Worm (Caenorhabditis elegans) whole organism, late embryonic: ENCODE measurements around the gene rme-2.
"Not testable (repeated sequence)": the region's sequence is repeated elsewhere in the genome, so short reads cannot be mapped to it uniquely, and the experiment has no call there.

Experiments
- F13H6.1 ChIP-seq: sonication (generic microtip); optimal IDR thresholded peaks from 2 replicates; lab custom pipeline; 2016; ENCODE audit warnings: missing genetic modification characterization, missing compliant biosample characterization
- K09A11.1 ChIP-seq: sonication (generic microtip); optimal IDR thresholded peaks from 2 replicates; lab custom pipeline; 2017; ENCODE audit warnings: antibody characterized with exemption, mild to moderate bottlenecking, missing genetic modification characterization, missing compliant biosample characterization; ENCODE audit not compliant: insufficient read depth
- T23F11.4 ChIP-seq: fragments of 200-800 bp; sonication (Bioruptor generic); optimal IDR thresholded peaks from 2 replicates; lab custom pipeline; 2018; ENCODE audit warnings: mild to moderate bottlenecking, missing genetic modification characterization, missing compliant biosample characterization
- Y22D7AL.16 ChIP-seq: sonication (generic microtip); optimal IDR thresholded peaks from 2 replicates; lab custom pipeline; 2016; ENCODE audit warnings: missing genetic modification characterization, missing compliant biosample characterization
- ahr-1 ChIP-seq: sonication (generic microtip); optimal IDR thresholded peaks from 2 replicates; lab custom pipeline; 2016; ENCODE audit warnings: missing genetic modification characterization, missing compliant biosample characterization
- ama-1 ChIP-seq: fragments of 150-350 bp; optimal IDR thresholded peaks from 2 replicates; lab custom pipeline; 2014
- ceh-14 ChIP-seq: sonication (generic microtip); optimal IDR thresholded peaks from 2 replicates; lab custom pipeline; 2016; ENCODE audit warnings: missing genotype, missing genetic modification characterization, missing compliant biosample characterization
- ceh-19 ChIP-seq: fragments of 200-800 bp; sonication (Bioruptor generic); optimal IDR thresholded peaks from 2 replicates; lab custom pipeline; 2018; ENCODE audit warnings: mild to moderate bottlenecking, missing genetic modification characterization, missing compliant biosample characterization
- ceh-2 ChIP-seq: sonication (generic microtip); optimal IDR thresholded peaks from 2 replicates; lab custom pipeline; 2016; ENCODE audit warnings: missing genotype, missing genetic modification characterization, missing compliant biosample characterization
- ceh-22 ChIP-seq: sonication (generic microtip); optimal IDR thresholded peaks from 2 replicates; lab custom pipeline; 2017; ENCODE audit warnings: missing biosample characterization, missing genetic modification characterization
- ceh-24 ChIP-seq: sonication (generic microtip); optimal IDR thresholded peaks from 2 replicates; lab custom pipeline; 2016; ENCODE audit warnings: mild to moderate bottlenecking, missing genetic modification characterization, missing compliant biosample characterization
- ceh-45 ChIP-seq: fragments of 200-800 bp; sonication (Bioruptor generic); IDR thresholded peaks from 2 replicates; pipeline ENCODE4 v1.3.6; 2022; ENCODE audit warnings: missing genetic modification reagents, missing genetic modification characterization, missing compliant biosample characterization
- ceh-48 ChIP-seq: sonication (generic microtip); optimal IDR thresholded peaks from 2 replicates; lab custom pipeline; 2016; ENCODE audit warnings: missing genetic modification characterization, inconsistent platforms, missing compliant biosample characterization
- ceh-6 ChIP-seq: fragments of 200-800 bp; sonication (Bioruptor generic); optimal IDR thresholded peaks from 2 replicates; lab custom pipeline; 2018; ENCODE audit warnings: mild to moderate bottlenecking, missing genetic modification characterization, missing compliant biosample characterization
- che-1 ChIP-seq: sonication (generic microtip); optimal IDR thresholded peaks from 2 replicates; lab custom pipeline; 2016; ENCODE audit warnings: mild to moderate bottlenecking, missing genetic modification characterization, missing compliant biosample characterization
- elt-2 ChIP-seq: sonication (generic microtip); optimal IDR thresholded peaks from 2 replicates; lab custom pipeline; 2016; ENCODE audit warnings: missing genetic modification reagents, missing genetic modification characterization, missing compliant biosample characterization
- fax-1 ChIP-seq: sonication (generic microtip); optimal IDR thresholded peaks from 2 replicates; lab custom pipeline; 2016; ENCODE audit warnings: missing genotype, missing genetic modification characterization, missing compliant biosample characterization
- hlh-30 ChIP-seq: sonication (generic microtip); optimal IDR thresholded peaks from 2 replicates; lab custom pipeline; 2017; ENCODE audit warnings: antibody characterized with exemption, missing genetic modification characterization, missing compliant biosample characterization; ENCODE audit not compliant: insufficient read depth
- hlh-8 ChIP-seq: sonication (generic microtip); optimal IDR thresholded peaks from 2 replicates; lab custom pipeline; 2016; ENCODE audit warnings: missing genotype, missing genetic modification characterization, missing compliant biosample characterization
- madf-2 ChIP-seq: sonication (generic microtip); optimal IDR thresholded peaks from 2 replicates; lab custom pipeline; 2017; ENCODE audit warnings: missing genetic modification characterization, missing compliant biosample characterization
- nfya-1 ChIP-seq: sonication (generic microtip); optimal IDR thresholded peaks from 2 replicates; lab custom pipeline; 2017; ENCODE audit warnings: missing genetic modification characterization, mild to moderate bottlenecking, missing compliant biosample characterization, antibody characterized with exemption, moderate library complexity
- odd-2 ChIP-seq: sonication (generic microtip); optimal IDR thresholded peaks from 2 replicates; lab custom pipeline; 2017; ENCODE audit warnings: antibody characterized with exemption, mild to moderate bottlenecking, missing genetic modification characterization, missing compliant biosample characterization
- pag-3 ChIP-seq: sonication (generic microtip); optimal IDR thresholded peaks from 2 replicates; lab custom pipeline; 2016; ENCODE audit warnings: missing compliant biosample characterization, missing genetic modification characterization, borderline replicate concordance
- pat-9 ChIP-seq: fragments of 200-800 bp; sonication (Bioruptor generic); optimal IDR thresholded peaks from 2 replicates; lab custom pipeline; 2018; ENCODE audit warnings: mild to moderate bottlenecking, missing genetic modification characterization, moderate library complexity, missing compliant biosample characterization
- pax-1 ChIP-seq: fragments of 150-350 bp; optimal IDR thresholded peaks from 2 replicates; lab custom pipeline; 2014; ENCODE audit warnings: missing biosample characterization, missing genetic modification characterization
- pha-4 ChIP-seq: fragments of 150-350 bp; optimal IDR thresholded peaks from 2 replicates; lab custom pipeline; 2018; ENCODE audit warnings: missing biosample characterization, missing genetic modification reagents, missing genetic modification characterization
- pqm-1 ChIP-seq: sonication (generic microtip); optimal IDR thresholded peaks from 2 replicates; lab custom pipeline; 2016; ENCODE audit warnings: missing genetic modification characterization, missing compliant biosample characterization
- ref-2 ChIP-seq: sonication (generic microtip); optimal IDR thresholded peaks from 2 replicates; lab custom pipeline; 2016; ENCODE audit warnings: missing genetic modification characterization, missing compliant biosample characterization
- sox-4 ChIP-seq: sonication (generic microtip); optimal IDR thresholded peaks from 2 replicates; lab custom pipeline; 2017; ENCODE audit warnings: mild to moderate bottlenecking, missing genetic modification characterization, inconsistent platforms, missing compliant biosample characterization
- tbx-7 ChIP-seq: sonication (generic microtip); optimal IDR thresholded peaks from 2 replicates; lab custom pipeline; 2016; ENCODE audit warnings: missing genotype, missing genetic modification characterization, missing compliant biosample characterization
- unc-3 ChIP-seq, 2 experiments: fragments of 200-800 bp in 1 of 2; sonication (Bioruptor generic) in 1 of 2; sonication (generic microtip) in 1 of 2; conservative IDR thresholded peaks in 1 of 2; optimal IDR thresholded peaks in 1 of 2; 2 replicates each; pipeline versions ENCODE4 v1.3.6 to Lab custom; 2016 to 2022; ENCODE audit warnings: missing compliant biosample characterization in 2 of 2, missing genetic modification characterization in 2 of 2, missing genetic modification reagents in 1 of 2
- unc-55 ChIP-seq: sonication (generic microtip); optimal IDR thresholded peaks from 2 replicates; lab custom pipeline; 2017; ENCODE audit warnings: missing biosample characterization, missing genetic modification reagents, missing genetic modification characterization
- zip-5 ChIP-seq: sonication (generic microtip); optimal IDR thresholded peaks from 2 replicates; lab custom pipeline; 2016; ENCODE audit warnings: missing genetic modification characterization, missing compliant biosample characterization

The rme-2 gene

DNA sequence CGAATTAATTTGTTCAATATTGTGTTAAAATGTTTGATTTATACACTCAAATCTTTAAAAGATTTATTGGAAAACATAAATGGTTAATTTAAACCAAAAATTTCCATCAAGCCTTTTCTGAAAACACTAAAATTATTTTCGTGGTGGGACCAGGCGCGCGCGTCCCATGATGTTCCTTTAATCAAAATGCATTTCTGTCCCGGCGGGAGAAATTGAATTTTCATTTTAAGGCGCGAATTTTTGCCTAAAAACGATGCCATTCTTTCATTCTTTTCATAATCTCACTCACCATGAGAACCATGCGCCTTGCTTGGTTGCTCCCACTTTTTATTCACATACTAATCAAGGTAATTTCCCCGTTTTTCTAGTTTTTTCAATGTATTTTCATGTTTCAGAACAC is at the start of gene rme-2:
rme-2 (plus strand) TSS at position 288 of the 400 bp plus-strand sequence.
- TF ChIP-seq ceh-22 (tag; lab: Kevin White, UChicago) = no peak

DNA sequence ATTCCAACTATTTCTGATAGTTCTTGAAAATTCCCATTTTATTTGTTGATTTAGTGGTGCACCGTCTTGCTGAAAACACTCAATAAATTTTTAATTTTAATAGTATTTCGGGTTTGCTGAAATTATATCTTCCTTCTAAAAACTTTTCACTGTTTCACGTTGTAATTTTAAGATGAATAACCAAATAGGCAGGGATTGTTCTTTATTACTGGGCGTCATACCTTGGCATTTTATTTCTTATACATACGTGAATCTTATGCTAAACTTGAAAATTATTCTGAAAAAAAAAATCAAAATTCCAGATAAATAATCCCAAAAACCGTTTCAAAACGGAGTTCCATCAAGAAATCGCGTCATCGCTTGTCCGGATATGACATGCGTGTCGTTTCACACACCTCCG is 31.1 kb upstream of the rme-2 start, which contains the start of gene mgl-3:
mgl-3 (plus strand) TSS at position 301 of the 400 bp plus-strand sequence.
- TF ChIP-seq ahr-1 = no peak
- TF ChIP-seq ceh-45 (GFP tag; lab: Robert Waterston, UW) = no peak
- no peak for TF ChIP-seq sox-4 (tag; lab: Kevin White, UChicago)
- no peak for TF ChIP-seq fax-1
- TF ChIP-seq ceh-6 = no peak
- TF ChIP-seq ama-1 (lab: Kevin White, UChicago) = no peak
- no peak for TF ChIP-seq pax-1 (tag; lab: Kevin White, UChicago)

DNA sequence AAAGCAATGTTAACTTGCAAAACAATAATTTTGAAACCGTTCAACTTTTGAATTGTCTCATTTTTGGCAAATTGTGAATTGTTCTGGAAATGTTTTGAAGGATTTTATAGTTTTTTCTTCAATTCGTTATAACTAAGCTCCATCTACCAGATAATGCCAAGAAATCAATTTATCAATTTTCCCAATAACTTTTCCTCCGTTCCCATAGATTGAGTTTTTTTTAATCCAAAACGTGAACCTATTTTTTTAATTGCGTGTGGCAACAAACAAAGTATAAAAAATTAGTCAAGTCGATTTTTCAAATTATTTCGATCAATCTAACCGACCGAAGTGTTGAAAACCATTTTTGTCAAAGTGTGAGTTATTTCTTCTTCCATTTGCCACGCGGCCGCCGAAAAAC is 17.2 kb upstream of the rme-2 start, which contains the start of gene Y4C6A.4:
Y4C6A.4 (plus strand) TSS at position 301 of the 400 bp plus-strand sequence.
- TF ChIP-seq tbx-7 (no peak), ceh-24 (tag; lab: Kevin White, UChicago) (no peak), F13H6.1 (tag; lab: Kevin White, UChicago) (no peak), pag-3 (tag; lab: Kevin White, UChicago) (no peak), ceh-48 (tag; lab: Kevin White, UChicago) (no peak), pqm-1 (no peak), ama-1 (lab: Kevin White, UChicago) (no peak), odd-2 (tag; lab: Kevin White, UChicago) (no peak), ceh-14 (no peak), hlh-30 (tag; lab: Kevin White, UChicago) (no peak), ceh-2 (tag; lab: Kevin White, UChicago) (no peak), unc-3 (GFP tag; conservative IDR thresholded peaks at IDR 0.05; lab: Robert Waterston, UW) (no peak), unc-3 (tag; optimal IDR thresholded peaks at IDR 0.05; lab: Kevin White, UChicago) (no peak), K09A11.1 (tag; lab: Kevin White, UChicago) (no peak), che-1 (tag; lab: Kevin White, UChicago) (no peak), unc-55 (no peak), Y22D7AL.16 (tag; lab: Kevin White, UChicago) (no peak), nfya-1 (tag; lab: Kevin White, UChicago) (no peak), elt-2 (tag; lab: Kevin White, UChicago) (no peak), ceh-22 (tag; lab: Kevin White, UChicago) (no peak), madf-2 (no peak)

DNA sequence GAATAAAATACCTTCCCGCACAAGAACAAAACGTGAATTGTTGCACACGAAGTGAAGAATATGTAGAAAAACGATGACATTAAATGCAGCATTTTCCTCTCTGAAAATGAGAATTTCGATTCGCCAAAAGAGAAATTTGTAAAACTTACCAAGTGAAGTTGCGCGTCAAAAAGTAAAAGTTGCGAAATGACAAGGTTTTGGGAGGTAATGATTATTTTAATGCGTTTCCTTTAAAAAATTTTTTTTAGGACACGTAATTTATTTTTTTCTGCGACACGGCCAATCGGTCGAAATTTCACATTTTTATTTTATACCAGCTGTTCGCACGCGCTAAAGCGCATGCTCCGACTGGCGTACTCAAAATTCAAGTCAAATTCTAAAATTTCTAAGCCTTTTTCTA is 13.8 kb upstream of the rme-2 start, which contains the start of gene Y4C6A.3:
Y4C6A.3 (minus strand) TSS at position 101 of the 400 bp plus-strand sequence.
- not testable (repeated sequence) for TF ChIP-seq ref-2 (tag; lab: Kevin White, UChicago); pha-4 (tag; lab: Kevin White, UChicago); zip-5

DNA sequence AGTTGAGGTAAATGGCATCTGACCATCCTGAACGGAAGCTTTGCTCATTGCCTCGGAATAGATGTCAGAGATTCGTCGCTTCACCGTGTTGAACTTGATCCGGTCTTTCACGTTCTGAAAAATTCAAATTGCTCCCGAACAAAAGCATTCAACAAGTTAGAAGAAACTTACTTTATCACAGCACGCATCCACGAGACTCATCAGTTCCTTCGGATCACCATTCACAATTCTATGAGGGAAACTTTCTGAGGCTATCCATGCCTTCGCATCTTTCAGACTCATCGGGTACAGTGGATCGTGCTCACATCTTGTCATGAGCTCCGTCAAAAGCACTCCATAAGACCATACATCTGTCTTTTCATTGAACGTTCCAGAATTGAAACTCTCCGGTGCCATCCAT is 7.0 kb upstream of the rme-2 start:
- TF ChIP-seq hlh-8 = no peak
- TF ChIP-seq ceh-6 = no peak
- TF ChIP-seq ceh-19 (GFP tag; lab: Kevin White, UChicago) = no peak
- TF ChIP-seq pat-9 (tag; lab: Kevin White, UChicago) = no peak
- no peak for TF ChIP-seq Y22D7AL.16 (tag; lab: Kevin White, UChicago)
- no peak for TF ChIP-seq T23F11.4 (GFP tag; lab: Kevin White, UChicago)
- TF ChIP-seq ceh-24 (tag; lab: Kevin White, UChicago) = no peak
- TF ChIP-seq hlh-30 (tag; lab: Kevin White, UChicago) = no peak
- no peak for TF ChIP-seq elt-2 (tag; lab: Kevin White, UChicago)
